Worm (Caenorhabditis elegans): ENCODE measurements around the gene Y46E12BL.2.

The Y46E12BL.2 gene

ce11 chrII:15255801-15256200 lies 23.1 kb downstream of the Y46E12BL.2 start:
- no peak for TF ChIP-seq unc-62 (GFP tag; optimal IDR thresholded peaks at IDR 0.05)

ce11 chrII:15256932-15257331 lies 24.2 kb downstream of the Y46E12BL.2 start:
- TF ChIP-seq unc-62 (GFP tag; optimal IDR thresholded peaks at IDR 0.05) = no peak

- no peak for TF ChIP-seq unc-62 (GFP tag; optimal IDR thresholded peaks at IDR 0.05)
These were observed 25.9 kb downstream of the Y46E12BL.2 start for ce11 chrII:15258668-15259067.

ce11 chrII:15260551-15260950 lies 27.8 kb downstream of the Y46E12BL.2 start:
- no peak for TF ChIP-seq unc-62 (GFP tag; optimal IDR thresholded peaks at IDR 0.05)

ce11 chrII:15261082-15261481 lies 28.3 kb downstream of the Y46E12BL.2 start:
- TF ChIP-seq unc-62 (GFP tag; optimal IDR thresholded peaks at IDR 0.05) = no peak

- TF ChIP-seq unc-62 (GFP tag; optimal IDR thresholded peaks at IDR 0.05) = no peak
These were observed 30.5 kb downstream of the Y46E12BL.2 start for ce11 chrII:15263054-15263755.

ce11 chrII:15264593-15264992 lies 31.8 kb downstream of the Y46E12BL.2 start:
- TF ChIP-seq unc-62 (GFP tag; optimal IDR thresholded peaks at IDR 0.05) = no peak

- no peak for TF ChIP-seq unc-62 (GFP tag; optimal IDR thresholded peaks at IDR 0.05)
These were observed 32.7 kb downstream of the Y46E12BL.2 start for ce11 chrII:15265469-15265868.

ce11 chrII:15265951-15266350 lies 33.2 kb downstream of the Y46E12BL.2 start:
- no peak for TF ChIP-seq unc-62 (GFP tag; optimal IDR thresholded peaks at IDR 0.05)

ce11 chrII:15266487-15266886 lies 33.7 kb downstream of the Y46E12BL.2 start:
- TF ChIP-seq unc-62 (GFP tag; optimal IDR thresholded peaks at IDR 0.05) = no peak

ce11 chrII:15268195-15268594 lies 35.4 kb downstream of the Y46E12BL.2 start, which contains the start of gene rga-9:
Gene rga-9 (plus strand): TSS chrII:15268210.
- no peak for TF ChIP-seq unc-62 (GFP tag; optimal IDR thresholded peaks at IDR 0.05)

ce11 chrII:15272962-15273361 lies 40.2 kb downstream of the Y46E12BL.2 start:
- TF ChIP-seq unc-62 (GFP tag; optimal IDR thresholded peaks at IDR 0.05) = no peak

Measured in whole organism, dauer.